Worm (Caenorhabditis elegans): Measurements from ENCODE around the gene ZK84.5.

The ZK84.5 gene

ce11 chrII:6028594-6029141, 12.4 kb upstream of the ZK84.5 start:
- TF ChIP-seq lin-14 (GFP tag; optimal IDR thresholded peaks at IDR 0.05) = peak; percentile 86
- TF ChIP-seq lir-3 (tag; optimal IDR thresholded peaks at IDR 0.05; ENCODE audit: poor library complexity) = no peak
- TF ChIP-seq sup-37 (GFP tag; optimal IDR thresholded peaks at IDR 0.05) = no peak
- TF ChIP-seq rnt-1 (tag; optimal IDR thresholded peaks at IDR 0.05) = peak; percentile 66
- TF ChIP-seq nhr-77 (tag; optimal IDR thresholded peaks at IDR 0.05) = no peak
- peak; percentile 31 for TF ChIP-seq nhr-20 (tag; optimal IDR thresholded peaks at IDR 0.05)
- peak; percentile 46 for TF ChIP-seq snu-23 (GFP tag; optimal IDR thresholded peaks at IDR 0.05)
- peak; percentile 19 for TF ChIP-seq lin-39 (tag; optimal IDR thresholded peaks at IDR 0.05)
- TF ChIP-seq nhr-47 (tag; optimal IDR thresholded peaks at IDR 0.05) = peak; percentile 3
- peak; percentile 80 for TF ChIP-seq nhr-71 (tag; optimal IDR thresholded peaks at IDR 0.05)
- no peak for TF ChIP-seq nhr-76 (tag; optimal IDR thresholded peaks at IDR 0.05)
- peak; percentile 12 for TF ChIP-seq swsn-7 (tag; optimal IDR thresholded peaks at IDR 0.05)
- TF ChIP-seq unc-130 (tag; optimal IDR thresholded peaks at IDR 0.05) = peak; percentile 7
- TF ChIP-seq lsy-2 (tag; optimal IDR thresholded peaks at IDR 0.05) = peak; percentile 3 to 51
- TF ChIP-seq efl-1 (optimal IDR thresholded peaks at IDR 0.05) = peak; percentile 12 to 20
- peak in 1 of 2 experiments; percentile 84 for TF ChIP-seq efl-1 (GFP tag; optimal IDR thresholded peaks at IDR 0.05 in 1 of 2)
- TF ChIP-seq mdl-1 (tag; optimal IDR thresholded peaks at IDR 0.05) = peak in 1 of 2 experiments; percentile 32
- TF ChIP-seq tbx-2 (tag; optimal IDR thresholded peaks at IDR 0.05) = no peak
- no peak for TF ChIP-seq aly-2 (tag; optimal IDR thresholded peaks at IDR 0.05)
- peak; percentile 75 for TF ChIP-seq dsc-1 (tag; optimal IDR thresholded peaks at IDR 0.05)
- TF ChIP-seq nhr-19 (GFP tag; conservative IDR thresholded peaks at IDR 0.05) = peak; percentile 38; the same call in 1 of the 2 replicates

DNA sequence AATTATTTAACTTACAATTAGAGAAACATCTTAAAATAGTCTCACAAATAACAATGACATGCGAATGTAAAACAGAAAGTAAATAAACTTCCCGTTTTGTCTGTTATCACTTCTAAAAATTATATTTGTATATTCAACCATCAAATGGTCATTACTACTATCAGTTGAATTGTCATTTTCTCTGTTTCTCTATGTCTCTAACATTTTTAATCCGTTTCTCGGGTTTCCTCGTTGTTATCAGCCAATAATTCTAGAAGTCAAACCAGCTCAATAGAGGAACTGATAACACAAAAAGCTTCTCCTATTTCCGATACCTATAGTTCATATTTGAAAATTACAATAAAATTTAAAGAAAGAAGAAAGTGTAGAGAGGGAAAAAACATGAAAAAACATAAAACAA, 10.3 kb upstream of the ZK84.5 start:
- TF ChIP-seq unc-130 (tag; optimal IDR thresholded peaks at IDR 0.05) (no peak), fkh-8 (tag; optimal IDR thresholded peaks at IDR 0.05) (no peak), jun-1 (tag; optimal IDR thresholded peaks at IDR 0.05) (peak; percentile 55), efl-1 (optimal IDR thresholded peaks at IDR 0.05) (no peak), efl-1 (GFP tag; optimal IDR thresholded peaks at IDR 0.05 in 1 of 2) (peak in 1 of 2 experiments; percentile 73), elt-2 (tag; optimal IDR thresholded peaks at IDR 0.05) (peak; percentile 100), pqm-1 (tag; optimal IDR thresholded peaks at IDR 0.05) (peak; percentile 93), nhr-84 (tag; optimal IDR thresholded peaks at IDR 0.05) (no peak), nhr-11 (tag; optimal IDR thresholded peaks at IDR 0.05) (no peak), grh-1 (GFP tag; IDR thresholded peaks at IDR 0.05) (no peak), nhr-20 (tag; optimal IDR thresholded peaks at IDR 0.05) (peak; percentile 42), lin-13 (GFP tag; optimal IDR thresholded peaks at IDR 0.05) (no peak), swsn-7 (tag; optimal IDR thresholded peaks at IDR 0.05) (no peak), C16A3.4 (tag; optimal IDR thresholded peaks at IDR 0.05) (no peak), nhr-90 (tag; optimal IDR thresholded peaks at IDR 0.05; ENCODE audit: poor library complexity) (peak; percentile 43), ama-1 (optimal IDR thresholded peaks at IDR 0.05) (no peak), nhr-71 (tag; optimal IDR thresholded peaks at IDR 0.05) (peak; percentile 56), lsy-2 (tag; optimal IDR thresholded peaks at IDR 0.05) (peak in 1 of 2 experiments; percentile 36), dsc-1 (tag; optimal IDR thresholded peaks at IDR 0.05) (no peak), isw-1 (GFP tag; IDR thresholded peaks at IDR 0.05) (no peak), lin-14 (GFP tag; optimal IDR thresholded peaks at IDR 0.05) (peak; percentile 56), unc-30 (tag; optimal IDR thresholded peaks at IDR 0.05) (no peak), aha-1 (tag; optimal IDR thresholded peaks at IDR 0.05) (no peak), tlp-1 (tag; optimal IDR thresholded peaks at IDR 0.05) (peak; percentile 74), pag-3 (tag; optimal IDR thresholded peaks at IDR 0.05; ENCODE audit: borderline replicate concordance, insufficient read depth) (no peak)

DNA sequence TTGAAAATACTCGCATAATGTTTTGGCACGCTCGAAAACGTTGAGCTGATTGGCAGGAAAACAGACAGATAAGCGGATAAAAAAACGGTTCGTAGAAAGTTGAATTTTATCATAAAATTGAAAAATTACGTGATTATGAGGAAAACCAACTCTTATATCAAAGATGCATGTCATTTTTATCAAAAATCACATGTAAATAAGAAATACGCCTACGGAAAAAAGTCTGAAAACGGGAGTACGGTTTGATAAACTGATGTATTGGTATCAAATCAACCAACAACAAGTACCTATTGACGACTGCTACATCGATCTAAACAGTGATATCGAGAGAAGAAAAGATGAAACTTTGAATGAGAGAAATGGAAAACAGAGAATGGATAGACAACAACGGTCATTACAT, 9.3 kb upstream of the ZK84.5 start:
- peak; percentile 89 for TF ChIP-seq elt-2 (tag; optimal IDR thresholded peaks at IDR 0.05)
- peak; percentile 24 for TF ChIP-seq nhr-20 (tag; optimal IDR thresholded peaks at IDR 0.05)
- TF ChIP-seq snu-23 (GFP tag; optimal IDR thresholded peaks at IDR 0.05) = peak; percentile 5
- peak in 1 of 6 experiments; percentile 53 for TF ChIP-seq elt-3 (tag; optimal IDR thresholded peaks at IDR 0.05)
- TF ChIP-seq blmp-1 (tag; optimal IDR thresholded peaks at IDR 0.05) = peak; percentile 61
- peak; percentile 16 for TF ChIP-seq nhr-85 (tag)
- TF ChIP-seq sox-4 (tag; optimal IDR thresholded peaks at IDR 0.05) = no peak
- no peak for TF ChIP-seq fkh-4 (tag; optimal IDR thresholded peaks at IDR 0.05; ENCODE audit: borderline replicate concordance)
- TF ChIP-seq lin-14 (GFP tag; optimal IDR thresholded peaks at IDR 0.05) = peak; percentile 40
- no peak for TF ChIP-seq egl-27 (tag; optimal IDR thresholded peaks at IDR 0.05)

All from whole organism, L1 larva.